Fruit fly (Drosophila melanogaster): ENCODE measurements around the gene CG31321.

- peak; percentile 53 for TF ChIP-seq HLH106 (tag; optimal IDR thresholded peaks at IDR 0.05)
- no peak for TF ChIP-seq lola (GFP tag; optimal IDR thresholded peaks at IDR 0.05)
- no peak for TF ChIP-seq psq (GFP tag; optimal IDR thresholded peaks at IDR 0.05)
- no peak for TF ChIP-seq dmrt93B (GFP tag; optimal IDR thresholded peaks at IDR 0.05)
- peak; percentile 61 for TF ChIP-seq h (GFP tag; optimal IDR thresholded peaks at IDR 0.05)
Observed at dm6 chr3R:14311027-14311426, 865 bp downstream of the CG31321 start.

Data from whole organism, wandering third instar larva.